Fruit fly (Drosophila melanogaster) whole organism, embryonic: ENCODE data around the gene dsf.

ENCODE experiments used
- Atf-2 ChIP-seq: fragments of 200-800 bp; sonication (Bioruptor generic); optimal IDR thresholded peaks from 2 replicates; lab custom pipeline; 2016; ENCODE audit warnings: missing biosample characterization, missing genetic modification characterization
- CG10543 ChIP-seq: fragments of 200-800 bp; sonication (Bioruptor generic); optimal IDR thresholded peaks from 3 replicates; lab custom pipeline; 2017; ENCODE audit warnings: missing biosample characterization, mild to moderate bottlenecking, missing genetic modification characterization, moderate library complexity
- CG12744 ChIP-seq: fragments of 200-800 bp; sonication (Bioruptor generic); optimal IDR thresholded peaks from 2 replicates; lab custom pipeline; 2016; ENCODE audit warnings: missing biosample characterization, missing genetic modification characterization
- CG12769 ChIP-seq: fragments of 200-800 bp; sonication (Bioruptor generic); optimal IDR thresholded peaks from 2 replicates; lab custom pipeline; 2019; ENCODE audit warnings: missing biosample characterization, mild to moderate bottlenecking, missing genetic modification characterization, moderate library complexity
- CG13624 ChIP-seq: fragments of 200-800 bp; sonication (Bioruptor generic); optimal IDR thresholded peaks from 2 replicates; lab custom pipeline; 2016; ENCODE audit warnings: missing biosample characterization, missing genetic modification characterization
- CG14441 ChIP-seq: fragments of 200-800 bp; sonication (Bioruptor generic); IDR thresholded peaks from 2 replicates; pipeline ENCODE4 v1.3.6; 2022; ENCODE audit warnings: missing biosample characterization, missing genetic modification characterization
- CG14965 ChIP-seq: fragments of 200-800 bp; sonication (Bioruptor generic); optimal IDR thresholded peaks from 2 replicates; lab custom pipeline; 2016; ENCODE audit warnings: missing biosample characterization, missing genetic modification characterization, borderline replicate concordance
- CG1603 ChIP-seq: fragments of 200-800 bp; sonication (Bioruptor generic); optimal IDR thresholded peaks from 2 replicates; lab custom pipeline; 2019; ENCODE audit warnings: missing biosample characterization, mild to moderate bottlenecking, missing genetic modification characterization, moderate library complexity
- CG16863 ChIP-seq: fragments of 200-800 bp; sonication (Bioruptor generic); optimal IDR thresholded peaks from 3 replicates; lab custom pipeline; 2016; ENCODE audit warnings: missing biosample characterization, missing genetic modification characterization
- CG17328 ChIP-seq: fragments of 200-800 bp; sonication (Bioruptor generic); IDR thresholded peaks from 2 replicates; pipeline ENCODE4 v1.3.6; 2022; ENCODE audit warnings: missing biosample characterization, missing genetic modification characterization
- CG17568 ChIP-seq: fragments of 200-800 bp; sonication (Bioruptor generic); optimal IDR thresholded peaks from 2 replicates; lab custom pipeline; 2018; ENCODE audit warnings: missing biosample characterization, mild to moderate bottlenecking, missing genetic modification characterization, moderate library complexity
- CG18764 ChIP-seq: fragments of 200-800 bp; sonication (Bioruptor generic); optimal IDR thresholded peaks from 3 replicates; lab custom pipeline; 2016; ENCODE audit warnings: missing biosample characterization, missing genetic modification characterization
- CG2202 ChIP-seq: fragments of 200-800 bp; sonication (Bioruptor generic); optimal IDR thresholded peaks from 2 replicates; lab custom pipeline; 2018; ENCODE audit warnings: missing biosample characterization, mild to moderate bottlenecking, missing genetic modification characterization
- CG31388 ChIP-seq: fragments of 200-800 bp; sonication (Bioruptor generic); optimal IDR thresholded peaks from 2 replicates; lab custom pipeline; 2016; ENCODE audit warnings: missing biosample characterization, missing genetic modification characterization
- CG6654 ChIP-seq: fragments of 200-800 bp; sonication (Bioruptor generic); optimal IDR thresholded peaks from 2 replicates; lab custom pipeline; 2017; ENCODE audit warnings: missing biosample characterization, mild to moderate bottlenecking, missing genetic modification characterization
- CG8290 ChIP-seq, 3 experiments: fragments of 200-800 bp; sonication (Bioruptor generic); optimal IDR thresholded peaks; 2 replicates each; lab custom pipeline; 2016 to 2019; ENCODE audit warnings: missing biosample characterization in 3 of 3, missing genetic modification characterization in 3 of 3, mild to moderate bottlenecking in 2 of 3, moderate library complexity in 1 of 3
- CG8359 ChIP-seq: fragments of 200-800 bp; sonication (Bioruptor generic); optimal IDR thresholded peaks from 2 replicates; lab custom pipeline; 2017; ENCODE audit warnings: missing biosample characterization, mild to moderate bottlenecking, missing genetic modification characterization, borderline replicate concordance
- CG8388 ChIP-seq: fragments of 200-800 bp; sonication (Bioruptor generic); optimal IDR thresholded peaks from 2 replicates; lab custom pipeline; 2019; ENCODE audit warnings: missing biosample characterization, mild to moderate bottlenecking, missing genetic modification characterization, moderate library complexity
- CG9215 ChIP-seq: fragments of 200-800 bp; sonication (Bioruptor generic); IDR thresholded peaks from 2 replicates; pipeline ENCODE4 v1.3.6; 2022; ENCODE audit warnings: missing biosample characterization, missing genetic modification characterization
- Dref ChIP-seq: fragments of 200-800 bp; sonication (Bioruptor generic); IDR thresholded peaks from 2 replicates; pipeline ENCODE4 v1.3.6; 2022; ENCODE audit warnings: missing biosample characterization, missing genetic modification characterization
- E2f2 ChIP-seq: fragments of 200-800 bp; sonication (Bioruptor generic); IDR thresholded peaks from 2 replicates; pipeline ENCODE4 v1.3.6; 2022; ENCODE audit warnings: missing biosample characterization, missing genetic modification characterization
- Eip74EF ChIP-seq, 2 experiments: fragments of 200-800 bp in 1 of 2; fragments of >200 bp in 1 of 2; sonication (Bioruptor generic) in 1 of 2; optimal IDR thresholded peaks; 2 replicates each; lab custom pipeline; 2017 to 2019; ENCODE audit warnings: missing biosample characterization in 2 of 2, missing genetic modification characterization in 2 of 2, mild to moderate bottlenecking in 1 of 2, moderate library complexity in 1 of 2
- Fer2 ChIP-seq: fragments of 200-800 bp; sonication (Bioruptor generic); optimal IDR thresholded peaks from 2 replicates; lab custom pipeline; 2018; ENCODE audit warnings: missing biosample characterization, mild to moderate bottlenecking, missing genetic modification characterization, moderate library complexity
- Gsc ChIP-seq: fragments of 200-800 bp; sonication (Bioruptor generic); IDR thresholded peaks from 2 replicates; pipeline ENCODE4 v1.3.6; 2022; ENCODE audit warnings: missing biosample characterization, missing genetic modification characterization
- HHEX ChIP-seq: fragments of 200-800 bp; sonication (Bioruptor generic); optimal IDR thresholded peaks from 3 replicates; lab custom pipeline; 2017; ENCODE audit warnings: missing biosample characterization, mild to moderate bottlenecking, missing genetic modification characterization, missing genetic modification reagents
- HmgD ChIP-seq: fragments of 200-800 bp; sonication (Bioruptor generic); optimal IDR thresholded peaks from 3 replicates; lab custom pipeline; 2016; ENCODE audit warnings: missing biosample characterization, missing genetic modification characterization
- NfI ChIP-seq: fragments of 200-800 bp; sonication (Bioruptor generic); optimal IDR thresholded peaks from 3 replicates; lab custom pipeline; 2018; ENCODE audit warnings: missing biosample characterization, mild to moderate bottlenecking, missing genetic modification characterization, moderate library complexity
- Oaz ChIP-seq: fragments of 200-800 bp; sonication (Bioruptor generic); IDR thresholded peaks from 2 replicates; pipeline ENCODE4 v1.3.6; 2022; ENCODE audit warnings: missing biosample characterization, missing genetic modification characterization
- az2 ChIP-seq: fragments of 200-800 bp; sonication (Bioruptor generic); optimal IDR thresholded peaks from 3 replicates; lab custom pipeline; 2016; ENCODE audit warnings: missing biosample characterization, missing genetic modification characterization
- cas ChIP-seq: fragments of 200-800 bp; sonication (Bioruptor generic); IDR thresholded peaks from 2 replicates; pipeline ENCODE4 v1.3.6; 2022; ENCODE audit warnings: missing biosample characterization, missing genetic modification characterization
- cato ChIP-seq: fragments of 200-800 bp; sonication (Bioruptor generic); optimal IDR thresholded peaks from 2 replicates; lab custom pipeline; 2016; ENCODE audit warnings: missing biosample characterization, missing genetic modification characterization, borderline replicate concordance
- crp ChIP-seq, 2 experiments: fragments of 200-800 bp; sonication (Bioruptor generic); optimal IDR thresholded peaks; 2 replicates in 1 of 2; 3 replicates in 1 of 2; lab custom pipeline; 2017; ENCODE audit warnings: missing biosample characterization in 2 of 2, missing genetic modification characterization in 2 of 2, mild to moderate bottlenecking in 1 of 2, moderate library complexity in 1 of 2
- gem ChIP-seq: fragments of 200-800 bp; sonication (Bioruptor generic); optimal IDR thresholded peaks from 2 replicates; lab custom pipeline; 2019; ENCODE audit warnings: missing biosample characterization, mild to moderate bottlenecking, missing genetic modification characterization, moderate library complexity
- grn ChIP-seq: fragments of 200-800 bp; sonication (Bioruptor generic); optimal IDR thresholded peaks from 3 replicates; lab custom pipeline; 2017; ENCODE audit warnings: missing biosample characterization, missing genetic modification characterization
- hkb ChIP-seq, 2 experiments: fragments of 200-800 bp in 1 of 2; fragments of >200 bp in 1 of 2; sonication (Bioruptor generic) in 1 of 2; IDR thresholded peaks in 1 of 2; optimal IDR thresholded peaks in 1 of 2; 2 replicates each; pipeline versions ENCODE4 v1.3.6 to Lab custom; 2017 to 2022; ENCODE audit warnings: missing biosample characterization in 1 of 2, missing genetic modification characterization in 1 of 2
- jigr1 ChIP-seq: fragments of 200-800 bp; sonication (Bioruptor generic); IDR thresholded peaks from 3 replicates; pipeline ENCODE4 v1.3.6; 2022; ENCODE audit warnings: missing biosample characterization, missing genetic modification characterization
- maf-S ChIP-seq: fragments of 200-800 bp; sonication (Bioruptor generic); optimal IDR thresholded peaks from 2 replicates; lab custom pipeline; 2016; ENCODE audit warnings: missing biosample characterization, missing genetic modification characterization
- p53 ChIP-seq: fragments of 200-800 bp; sonication (Bioruptor generic); optimal IDR thresholded peaks from 2 replicates; lab custom pipeline; 2016; ENCODE audit warnings: missing biosample characterization, missing genetic modification characterization
- pho ChIP-seq: fragments of 200-800 bp; sonication (Bioruptor generic); optimal IDR thresholded peaks from 2 replicates; lab custom pipeline; 2016; ENCODE audit warnings: missing biosample characterization, missing genetic modification characterization
- pzg ChIP-seq: fragments of 200-800 bp; sonication (Bioruptor generic); optimal IDR thresholded peaks from 3 replicates; lab custom pipeline; 2018; ENCODE audit warnings: missing biosample characterization, mild to moderate bottlenecking, missing genetic modification characterization, moderate library complexity
- repo ChIP-seq: fragments of 200-800 bp; sonication (Bioruptor generic); optimal IDR thresholded peaks from 2 replicates; lab custom pipeline; 2016; ENCODE audit warnings: missing biosample characterization, missing genetic modification characterization
- sc ChIP-seq, 3 experiments: fragments of >200 bp in 2 of 3; fragments of 200-800 bp in 1 of 3; sonication (Bioruptor generic) in 1 of 3; optimal IDR thresholded peaks; 2 replicates in 2 of 3; 3 replicates in 1 of 3; lab custom pipeline; 2017; ENCODE audit warnings: mild to moderate bottlenecking in 1 of 3, missing biosample characterization in 1 of 3, missing genetic modification characterization in 1 of 3, missing genetic modification reagents in 1 of 3
- shn ChIP-seq: fragments of 200-800 bp; sonication (Bioruptor generic); optimal IDR thresholded peaks from 3 replicates; lab custom pipeline; 2016; ENCODE audit warnings: missing biosample characterization, missing genetic modification characterization
- sim ChIP-seq: fragments of 200-800 bp; sonication (Bioruptor generic); IDR thresholded peaks from 2 replicates; pipeline ENCODE4 v1.3.6; 2022; ENCODE audit warnings: missing biosample characterization, missing genetic modification characterization
- stc ChIP-seq: fragments of 200-800 bp; sonication (Bioruptor generic); IDR thresholded peaks from 2 replicates; pipeline ENCODE4 v1.3.6; 2022; ENCODE audit warnings: missing biosample characterization, missing genetic modification characterization
- trem ChIP-seq: fragments of 200-800 bp; optimal IDR thresholded peaks from 3 replicates; lab custom pipeline; 2019; ENCODE audit warnings: missing biosample characterization, mild to moderate bottlenecking, missing genetic modification characterization, moderate library complexity
- unpg ChIP-seq: fragments of 200-800 bp; sonication (Bioruptor generic); optimal IDR thresholded peaks from 3 replicates; lab custom pipeline; 2018; ENCODE audit warnings: missing biosample characterization, mild to moderate bottlenecking, missing genetic modification characterization, moderate library complexity
- vvl ChIP-seq: fragments of 200-800 bp; sonication (Bioruptor generic); IDR thresholded peaks from 2 replicates; pipeline ENCODE4 v1.3.6; 2022; ENCODE audit warnings: missing biosample characterization, missing genetic modification characterization

Gene dsf

DNA sequence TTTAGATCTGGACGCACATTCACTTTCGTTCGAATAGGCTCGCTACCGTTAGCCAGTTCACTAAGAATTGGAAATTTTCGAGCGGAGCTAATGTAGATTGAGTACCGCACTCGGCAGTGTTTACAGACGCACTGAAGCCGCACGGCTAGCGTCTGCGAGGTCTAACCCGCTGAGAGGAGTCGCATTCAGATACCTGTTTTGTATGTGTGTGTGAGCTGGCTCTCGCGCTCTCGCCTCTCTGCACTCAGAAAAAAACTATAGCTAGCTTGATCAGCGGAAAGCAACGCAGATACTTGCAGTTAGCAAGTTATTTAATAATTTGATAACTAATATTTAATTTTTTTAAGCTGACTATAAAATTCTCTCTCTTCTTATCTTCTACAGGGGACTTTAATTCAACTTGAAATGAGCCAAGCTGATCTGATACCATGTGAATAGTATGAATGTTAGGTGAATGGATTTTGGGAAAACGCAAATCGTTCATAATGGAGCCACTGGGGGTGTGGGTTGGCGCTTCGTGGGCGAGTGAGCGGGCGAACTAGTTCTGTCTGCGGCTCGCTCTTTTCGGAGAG is 46.3 kb upstream of the dsf start, which contains the start of gene rau (continued):
- TF ChIP-seq CG17568 (GFP tag; lab: Kevin White, UChicago) (peak; percentile 70), gem (tag; lab: Kevin White, UChicago) (peak; percentile 88), CG2202 (peak; percentile 62), CG8290 (GFP tag; optimal IDR thresholded peaks at IDR 0.05; lab: Kevin White, UChicago) (peak; percentile 63), CG8290 (tag; optimal IDR thresholded peaks at IDR 0.05; lab: Kevin White, UChicago) (peak in 1 of 2 experiments; percentile 50), Eip74EF (GFP tag; optimal IDR thresholded peaks at IDR 0.05; lab: Kevin White, UChicago) (peak in 1 of 2 experiments; percentile 53), p53 (GFP tag; lab: Kevin White, UChicago) (no peak), crp (GFP tag; optimal IDR thresholded peaks at IDR 0.05; lab: Kevin White, UChicago) (no peak), cas (no peak), az2 (GFP tag; lab: Kevin White, UChicago) (peak; percentile 70), CG10543 (GFP tag; lab: Kevin White, UChicago) (peak; percentile 89), CG14441 (GFP tag; lab: Robert Waterston, UW) (peak; percentile 61), sc (optimal IDR thresholded peaks at IDR 0.05; lab: Kevin White, UChicago) (no peak), sc (GFP tag; optimal IDR thresholded peaks at IDR 0.05; lab: Kevin White, UChicago) (peak; percentile 67), CG6654 (GFP tag; lab: Kevin White, UChicago) (peak; percentile 26), stc (GFP tag; lab: Robert Waterston, UW) (no peak), repo (GFP tag; lab: Kevin White, UChicago) (no peak), Oaz (no peak), E2f2 (GFP tag; lab: Robert Waterston, UW) (peak; percentile 46; the same call in 1 of the 2 replicates), Dref (GFP tag; lab: Robert Waterston, UW) (no peak), maf-S (peak; percentile 28), CG12769 (tag; lab: Kevin White, UChicago) (no peak), CG13624 (GFP tag; lab: Kevin White, UChicago) (no peak), unpg (GFP tag; lab: Kevin White, UChicago) (peak; percentile 73), CG8359 (GFP tag; lab: Kevin White, UChicago) (peak; percentile 39), NfI (peak; percentile 70), Gsc (GFP tag; lab: Robert Waterston, UW) (no peak), CG12744 (GFP tag; lab: Kevin White, UChicago) (no peak), CG31388 (GFP tag; lab: Kevin White, UChicago) (no peak), shn (peak; percentile 4), vvl (GFP tag; lab: Robert Waterston, UW) (peak; percentile 69), CG1603 (peak; percentile 34), cato (peak; percentile 17), Fer2 (peak; percentile 68), HmgD (peak; percentile 12), CG16863 (GFP tag; lab: Kevin White, UChicago) (peak; percentile 23), CG14965 (GFP tag; lab: Kevin White, UChicago) (no peak), pzg (no peak), trem (peak; percentile 63), sim (no peak), CG8388 (peak; percentile 65), HHEX (peak; percentile 68), pho (GFP tag; lab: Kevin White, UChicago) (no peak), hkb (optimal IDR thresholded peaks at IDR 0.05; lab: Kevin White, UChicago) (no peak), hkb (GFP tag; IDR thresholded peaks at IDR 0.05; lab: Robert Waterston, UW) (peak; percentile 65; the same call in 1 of the 2 replicates), grn (GFP tag; lab: Kevin White, UChicago) (no peak), CG18764 (GFP tag; lab: Kevin White, UChicago) (peak; percentile 71), jigr1 (0 out of 3 replicates have a peak, but pooled peaks have one; percentile 41), CG9215 (peak; percentile 70), Atf-2 (GFP tag; lab: Kevin White, UChicago) (no peak), CG17328 (GFP tag; lab: Robert Waterston, UW) (peak; percentile 58)
